Worm (Caenorhabditis elegans) whole organism, mixed stage, embryonic: Measurements from ENCODE around the gene Y110A2AL.3.

Experiments used
- lsy-2 ChIP-seq: fragments of 150-350 bp; optimal IDR thresholded peaks from 2 replicates; lab custom pipeline; 2014; ENCODE audit warnings: missing biosample characterization, missing genetic modification characterization
- unc-39 ChIP-seq: fragments of 150-350 bp; optimal IDR thresholded peaks from 2 replicates; lab custom pipeline; 2014; ENCODE audit warnings: missing biosample characterization, missing genetic modification characterization
- ztf-11 ChIP-seq: fragments of 150-350 bp; optimal IDR thresholded peaks from 2 replicates; lab custom pipeline; 2014; ENCODE audit warnings: missing biosample characterization, missing genetic modification characterization

ce11 chrII:2884810-2885209 lies 17.9 kb downstream of the Y110A2AL.3 start, which contains the start of gene pigw-1:
- TF ChIP-seq ztf-11 (tag; lab: Kevin White, UChicago): no peak
- TF ChIP-seq unc-39 (tag; lab: Kevin White, UChicago): no peak
- no peak for TF ChIP-seq lsy-2 (tag; lab: Kevin White, UChicago)
